Worm (Caenorhabditis elegans) whole organism, L2 larva: Measurements from ENCODE around the gene R03D7.15.

Source experiments
- R02D3.7 ChIP-seq: fragments of 150-350 bp; optimal IDR thresholded peaks from 2 replicates; lab custom pipeline; 2014; ENCODE audit warnings: missing biosample characterization, missing genetic modification characterization
- Y55F3AM.14 ChIP-seq: fragments of 200-800 bp; sonication (Bioruptor generic); optimal IDR thresholded peaks from 2 replicates; lab custom pipeline; 2018; ENCODE audit warnings: mild to moderate bottlenecking, missing genetic modification characterization, missing compliant biosample characterization
- alr-1 ChIP-seq: fragments of 150-350 bp; optimal IDR thresholded peaks from 2 replicates; lab custom pipeline; 2014; ENCODE audit warnings: missing biosample characterization, missing genetic modification characterization
- aly-2 ChIP-seq: fragments of 150-350 bp; optimal IDR thresholded peaks from 2 replicates; lab custom pipeline; 2014; ENCODE audit warnings: missing biosample characterization, missing genetic modification characterization
- ama-1 ChIP-seq: fragments of 150-350 bp; optimal IDR thresholded peaks from 2 replicates; lab custom pipeline; 2018; ENCODE audit warnings: inconsistent platforms
- blmp-1 ChIP-seq: sonication (generic microtip); optimal IDR thresholded peaks from 2 replicates; lab custom pipeline; 2017; ENCODE audit warnings: missing genetic modification characterization, mild to moderate bottlenecking, missing compliant biosample characterization, antibody characterized with exemption, moderate library complexity; ENCODE audit not compliant: insufficient read depth
- ceh-16 ChIP-seq: fragments of 150-350 bp; optimal IDR thresholded peaks from 2 replicates; lab custom pipeline; 2014; ENCODE audit warnings: missing biosample characterization, missing genetic modification characterization
- ceh-82 ChIP-seq: fragments of 150-350 bp; optimal IDR thresholded peaks from 2 replicates; lab custom pipeline; 2014; ENCODE audit warnings: missing biosample characterization, missing genetic modification characterization
- crh-2 ChIP-seq: sonication (generic microtip); optimal IDR thresholded peaks from 2 replicates; lab custom pipeline; 2017; ENCODE audit warnings: missing biosample characterization, missing genetic modification characterization
- egl-27 ChIP-seq: sonication (generic microtip); optimal IDR thresholded peaks from 3 replicates; lab custom pipeline; 2017; ENCODE audit warnings: missing biosample characterization, missing genetic modification reagents, missing genetic modification characterization
- elt-3 ChIP-seq: sonication (generic microtip); optimal IDR thresholded peaks from 2 replicates; lab custom pipeline; 2017; ENCODE audit warnings: missing biosample characterization, missing genetic modification characterization
- fos-1 ChIP-seq: fragments of 150-350 bp; optimal IDR thresholded peaks from 2 replicates; lab custom pipeline; 2014; ENCODE audit warnings: missing biosample characterization, missing genetic modification characterization
- gmeb-1 ChIP-seq: fragments of 150-350 bp; optimal IDR thresholded peaks from 2 replicates; lab custom pipeline; 2014; ENCODE audit warnings: missing biosample characterization, missing genetic modification characterization
- lin-11 ChIP-seq: fragments of 150-350 bp; sonication (generic microtip); optimal IDR thresholded peaks from 2 replicates; lab custom pipeline; 2014; ENCODE audit warnings: missing biosample characterization, missing genetic modification characterization, inconsistent platforms, mixed read lengths
- lin-39 ChIP-seq: fragments of 150-350 bp; optimal IDR thresholded peaks from 2 replicates; lab custom pipeline; 2014; ENCODE audit warnings: missing biosample characterization, missing genetic modification reagents, missing genetic modification characterization
- mab-5 ChIP-seq: fragments of 150-350 bp; optimal IDR thresholded peaks from 2 replicates; lab custom pipeline; 2014; ENCODE audit warnings: missing biosample characterization, missing genetic modification characterization
- mbf-1 ChIP-seq: sonication (generic microtip); optimal IDR thresholded peaks from 2 replicates; lab custom pipeline; 2017; ENCODE audit warnings: missing biosample characterization, missing genetic modification characterization
- nhr-10 ChIP-seq: sonication (generic microtip); optimal IDR thresholded peaks from 2 replicates; lab custom pipeline; 2017; ENCODE audit warnings: missing biosample characterization, missing genetic modification characterization
- nhr-11 ChIP-seq: fragments of 150-350 bp; optimal IDR thresholded peaks from 2 replicates; lab custom pipeline; 2014; ENCODE audit warnings: missing biosample characterization, missing genetic modification characterization
- nhr-12 ChIP-seq: fragments of 150-350 bp; optimal IDR thresholded peaks from 2 replicates; lab custom pipeline; 2014; ENCODE audit warnings: missing biosample characterization, missing genetic modification characterization
- nhr-21 ChIP-seq: fragments of 150-350 bp; optimal IDR thresholded peaks from 2 replicates; lab custom pipeline; 2014; ENCODE audit warnings: missing biosample characterization, missing genetic modification characterization
- nhr-23 ChIP-seq: fragments of 150-350 bp; optimal IDR thresholded peaks from 2 replicates; lab custom pipeline; 2014; ENCODE audit warnings: missing biosample characterization, missing genetic modification reagents, missing genetic modification characterization
- nhr-237 ChIP-seq: fragments of 150-350 bp; optimal IDR thresholded peaks from 2 replicates; lab custom pipeline; 2014; ENCODE audit warnings: missing biosample characterization, missing genetic modification characterization
- nhr-25 ChIP-seq: fragments of 150-350 bp; sonication (generic microtip); optimal IDR thresholded peaks from 3 replicates; lab custom pipeline; 2014; ENCODE audit warnings: missing biosample characterization, missing genetic modification characterization
- nhr-6 ChIP-seq: fragments of 150-350 bp; optimal IDR thresholded peaks from 2 replicates; lab custom pipeline; 2014; ENCODE audit warnings: missing biosample characterization, missing genetic modification characterization
- nhr-77 ChIP-seq: fragments of 150-350 bp; optimal IDR thresholded peaks from 2 replicates; lab custom pipeline; 2014; ENCODE audit warnings: missing biosample characterization, missing genetic modification characterization
- peb-1 ChIP-seq: fragments of 150-350 bp; optimal IDR thresholded peaks from 2 replicates; lab custom pipeline; 2014; ENCODE audit warnings: missing biosample characterization, missing genetic modification characterization
- sem-4 ChIP-seq: fragments of 150-350 bp; optimal IDR thresholded peaks from 2 replicates; lab custom pipeline; 2014; ENCODE audit warnings: missing biosample characterization, missing genetic modification reagents, missing genetic modification characterization
- skn-1 ChIP-seq: sonication (generic microtip); optimal IDR thresholded peaks from 2 replicates; lab custom pipeline; 2017; ENCODE audit warnings: missing biosample characterization, missing genetic modification characterization
- sma-9 ChIP-seq, 2 experiments: fragments of 150-350 bp in 1 of 2; sonication (generic microtip) in 1 of 2; optimal IDR thresholded peaks; 2 replicates each; lab custom pipeline; 2014 to 2016; ENCODE audit warnings: missing genetic modification characterization in 2 of 2, mild to moderate bottlenecking in 1 of 2, missing biosample characterization in 1 of 2, missing compliant biosample characterization in 1 of 2, missing genetic modification reagents in 1 of 2, moderate library complexity in 1 of 2
- unc-55 ChIP-seq: fragments of 150-350 bp; sonication (generic microtip); optimal IDR thresholded peaks from 3 replicates; lab custom pipeline; 2014; ENCODE audit warnings: missing biosample characterization, missing genetic modification reagents, missing genetic modification characterization
- unc-62 ChIP-seq: fragments of 150-350 bp; optimal IDR thresholded peaks from 2 replicates; lab custom pipeline; 2014; ENCODE audit warnings: missing biosample characterization, missing genetic modification reagents, missing genetic modification characterization
- zag-1 ChIP-seq: fragments of 150-350 bp; optimal IDR thresholded peaks from 2 replicates; lab custom pipeline; 2014; ENCODE audit warnings: missing biosample characterization, missing genetic modification characterization
- ztf-11 ChIP-seq: sonication (generic microtip); optimal IDR thresholded peaks from 2 replicates; lab custom pipeline; 2017; ENCODE audit warnings: missing biosample characterization, missing genetic modification characterization

R03D7.15 gene

ce11 chrII:10946848-10947247 lies 4.8 kb downstream of the R03D7.15 start (continued):
- TF ChIP-seq fos-1 (tag; lab: Kevin White, UChicago) (peak; percentile 28), nhr-12 (tag; lab: Kevin White, UChicago) (no peak), mbf-1 (tag; lab: Kevin White, UChicago) (no peak), sma-9 (GFP tag; optimal IDR thresholded peaks at IDR 0.05; lab: Kevin White, UChicago) (peak; percentile 11), sma-9 (tag; optimal IDR thresholded peaks at IDR 0.05; lab: Kevin White, UChicago) (no peak), nhr-21 (tag; lab: Kevin White, UChicago) (no peak), nhr-11 (tag; lab: Kevin White, UChicago) (no peak), skn-1 (tag; lab: Kevin White, UChicago) (no peak), mab-5 (tag; lab: Kevin White, UChicago) (peak; percentile 68), peb-1 (tag; lab: Kevin White, UChicago) (no peak), nhr-25 (tag; lab: Kevin White, UChicago) (peak; percentile 2), crh-2 (tag; lab: Kevin White, UChicago) (no peak), nhr-6 (tag; lab: Kevin White, UChicago) (no peak), blmp-1 (no peak), nhr-77 (no peak), ceh-16 (tag; lab: Kevin White, UChicago) (peak; percentile 20), ceh-82 (tag; lab: Kevin White, UChicago) (no peak), lin-11 (tag; lab: Kevin White, UChicago) (no peak), nhr-23 (tag; lab: Kevin White, UChicago) (no peak), gmeb-1 (tag; lab: Kevin White, UChicago) (no peak), nhr-237 (tag; lab: Kevin White, UChicago) (no peak)

ce11 chrII:10947317-10947716 lies 5.3 kb downstream of the R03D7.15 start, which contains the start of the genes tceb-3 and gskl-1:
Gene tceb-3 (minus strand): TSS chrII:10947417.
Gene gskl-1 (plus strand): TSS chrII:10947559.
- TF ChIP-seq lin-39 (tag; lab: Kevin White, UChicago) (no peak), gmeb-1 (tag; lab: Kevin White, UChicago) (no peak)

ce11 chrII:10948236-10949025 lies 6.4 kb downstream of the R03D7.15 start:
- TF ChIP-seq ama-1 (lab: Kevin White, UChicago) = no peak
- no peak for TF ChIP-seq nhr-77
- no peak for TF ChIP-seq nhr-10
- TF ChIP-seq unc-62 (GFP tag; lab: Kevin White, UChicago) = no peak
- TF ChIP-seq nhr-21 (tag; lab: Kevin White, UChicago) = no peak
- no peak for TF ChIP-seq R02D3.7
- TF ChIP-seq ztf-11 (tag; lab: Kevin White, UChicago) = no peak
- no peak for TF ChIP-seq unc-55 (GFP tag; lab: Kevin White, UChicago)
- TF ChIP-seq nhr-6 (tag; lab: Kevin White, UChicago) = no peak
- no peak for TF ChIP-seq aly-2 (tag; lab: Kevin White, UChicago)
- no peak for TF ChIP-seq gmeb-1 (tag; lab: Kevin White, UChicago)
- no peak for TF ChIP-seq elt-3 (tag; lab: Kevin White, UChicago)
- TF ChIP-seq ceh-82 (tag; lab: Kevin White, UChicago) = no peak
- no peak for TF ChIP-seq zag-1 (tag; lab: Kevin White, UChicago)
- no peak for TF ChIP-seq lin-11 (tag; lab: Kevin White, UChicago)

ce11 chrII:10949383-10949782 lies 7.4 kb downstream of the R03D7.15 start:
- TF ChIP-seq gmeb-1 (tag; lab: Kevin White, UChicago) = no peak
- TF ChIP-seq sma-9 (GFP tag; optimal IDR thresholded peaks at IDR 0.05; lab: Kevin White, UChicago) = no peak
- no peak for TF ChIP-seq sma-9 (tag; optimal IDR thresholded peaks at IDR 0.05; lab: Kevin White, UChicago)
- TF ChIP-seq alr-1 = no peak
- TF ChIP-seq lin-39 (tag; lab: Kevin White, UChicago) = no peak
- no peak for TF ChIP-seq Y55F3AM.14 (GFP tag; lab: Kevin White, UChicago)
- TF ChIP-seq sem-4 = no peak
- no peak for TF ChIP-seq egl-27 (tag; lab: Kevin White, UChicago)
- no peak for TF ChIP-seq R02D3.7
